Worm (Caenorhabditis elegans): ENCODE results near the gene adss-1.
A peak's percentile ranks its signal among the peaks of the same experiment; 100 is the strongest.

The adss-1 gene

ce11 chrV:4777388-4777986, 45.7 kb downstream of the adss-1 start, which contains the start of gene C18G1.1:
C18G1.1 (plus strand) TSS chrV:4777960.
- no peak for TF ChIP-seq nhr-25 (tag; optimal IDR thresholded peaks at IDR 0.05)
- no peak for TF ChIP-seq ZK546.5 (tag; optimal IDR thresholded peaks at IDR 0.05)
- TF ChIP-seq elt-3 (tag; optimal IDR thresholded peaks at IDR 0.05), result no peak
- TF ChIP-seq egl-5 (tag; optimal IDR thresholded peaks at IDR 0.05), result peak; percentile 37

ce11 chrV:4775140-4775539, 48.1 kb downstream of the adss-1 start:
- TF ChIP-seq elt-1 (tag; optimal IDR thresholded peaks at IDR 0.05) (no peak), nfya-1 (tag; optimal IDR thresholded peaks at IDR 0.05; ENCODE audit: insufficient read depth) (peak; percentile 23), lin-39 (tag; optimal IDR thresholded peaks at IDR 0.05) (peak; percentile 38)

ce11 chrV:4770408-4770947, 52.7 kb downstream of the adss-1 start, which contains the start of gene elt-7:
elt-7 (plus strand) TSS chrV:4770670.
- TF ChIP-seq pqm-1 (tag; optimal IDR thresholded peaks at IDR 0.05) (peak; percentile 54), hmg-11 (tag; optimal IDR thresholded peaks at IDR 0.05) (no peak), nhr-43 (tag; optimal IDR thresholded peaks at IDR 0.05; ENCODE audit: poor library complexity, severe bottlenecking) (no peak), ztf-4 (tag; optimal IDR thresholded peaks at IDR 0.05) (no peak), elt-2 (tag; optimal IDR thresholded peaks at IDR 0.05) (peak; percentile 71), ama-1 (optimal IDR thresholded peaks at IDR 0.05) (no peak)

- TF ChIP-seq nhr-237 (tag; optimal IDR thresholded peaks at IDR 0.05) (no peak), lsy-12 (tag; optimal IDR thresholded peaks at IDR 0.05) (no peak), daf-12 (tag; optimal IDR thresholded peaks at IDR 0.05) (no peak), ztf-11 (tag; optimal IDR thresholded peaks at IDR 0.05) (no peak), nhr-23 (tag; optimal IDR thresholded peaks at IDR 0.05) (no peak), unc-39 (tag; optimal IDR thresholded peaks at IDR 0.05) (no peak), aly-2 (tag; optimal IDR thresholded peaks at IDR 0.05) (no peak), nhr-12 (tag; optimal IDR thresholded peaks at IDR 0.05) (no peak), fkh-2 (tag; optimal IDR thresholded peaks at IDR 0.05) (no peak), ceh-16 (tag; optimal IDR thresholded peaks at IDR 0.05) (no peak), hmg-11 (tag; optimal IDR thresholded peaks at IDR 0.05) (no peak), egl-27 (tag; optimal IDR thresholded peaks at IDR 0.05) (no peak)
Observed at ce11 chrV:4769633-4770032, 53.6 kb downstream of the adss-1 start, which contains the start of gene C18G1.9. C18G1.9 (minus strand) TSS chrV:4769733.

Measured in whole organism, L3 larva.